Fruit fly (Drosophila melanogaster) whole organism, embryonic: ENCODE results near the gene Iris.

ENCODE experiments used
- Asciz ChIP-seq: fragments of 200-800 bp; sonication (Bioruptor generic); optimal IDR thresholded peaks from 2 replicates; lab custom pipeline; 2017; ENCODE audit warnings: missing biosample characterization, mild to moderate bottlenecking, missing genetic modification characterization, missing genetic modification reagents
- Bgb ChIP-seq: fragments of 200-800 bp; sonication (Bioruptor generic); IDR thresholded peaks from 2 replicates; pipeline ENCODE4 v1.3.6; 2022; ENCODE audit warnings: missing biosample characterization, missing genetic modification characterization; ENCODE audit not compliant: partially characterized antibody
- CG10274 ChIP-seq: fragments of 200-800 bp; sonication (Bioruptor generic); optimal IDR thresholded peaks from 3 replicates; lab custom pipeline; 2017; ENCODE audit warnings: missing biosample characterization, mild to moderate bottlenecking, missing genetic modification characterization
- CG10321 ChIP-seq: fragments of 200-800 bp; sonication (Bioruptor generic); IDR thresholded peaks from 2 replicates; pipeline ENCODE4 v1.3.6; 2022; ENCODE audit warnings: missing biosample characterization, missing genetic modification characterization
- CG10565 ChIP-seq: fragments of 200-800 bp; sonication (Bioruptor generic); optimal IDR thresholded peaks from 3 replicates; lab custom pipeline; 2016; ENCODE audit warnings: missing biosample characterization, mild to moderate bottlenecking, missing genetic modification characterization
- CG11695 ChIP-seq: fragments of 200-800 bp; sonication (Bioruptor generic); IDR thresholded peaks from 3 replicates; pipeline ENCODE4 v1.3.6; 2022; ENCODE audit warnings: missing biosample characterization, missing genetic modification characterization
- CG13123 ChIP-seq: fragments of 200-800 bp; sonication (Bioruptor generic); optimal IDR thresholded peaks from 2 replicates; lab custom pipeline; 2016; ENCODE audit warnings: missing biosample characterization, missing genetic modification characterization
- CG13624 ChIP-seq: fragments of 200-800 bp; sonication (Bioruptor generic); optimal IDR thresholded peaks from 2 replicates; lab custom pipeline; 2016; ENCODE audit warnings: missing biosample characterization, missing genetic modification characterization
- CG15479 ChIP-seq: fragments of 200-800 bp; sonication (Bioruptor generic); optimal IDR thresholded peaks from 3 replicates; lab custom pipeline; 2019; ENCODE audit warnings: missing biosample characterization, mild to moderate bottlenecking, missing genetic modification characterization, moderate library complexity
- CG16813 ChIP-seq: fragments of 200-800 bp; sonication (Bioruptor generic); IDR thresholded peaks from 3 replicates; pipeline ENCODE4 v1.3.6; 2022; ENCODE audit warnings: missing biosample characterization, missing genetic modification characterization; ENCODE audit not compliant: partially characterized antibody
- CG17385 ChIP-seq: fragments of 200-800 bp; sonication (Bioruptor generic); optimal IDR thresholded peaks from 3 replicates; lab custom pipeline; 2018; ENCODE audit warnings: missing biosample characterization, mild to moderate bottlenecking, missing genetic modification characterization
- CG17568 ChIP-seq: fragments of 200-800 bp; sonication (Bioruptor generic); optimal IDR thresholded peaks from 2 replicates; lab custom pipeline; 2018; ENCODE audit warnings: missing biosample characterization, mild to moderate bottlenecking, missing genetic modification characterization, moderate library complexity
- CG18599 ChIP-seq: fragments of 200-800 bp; sonication (Bioruptor generic); optimal IDR thresholded peaks from 3 replicates; lab custom pipeline; 2017; ENCODE audit warnings: missing biosample characterization, missing genetic modification characterization, mild to moderate bottlenecking, moderate library complexity, missing genetic modification reagents
- CG2116 ChIP-seq: fragments of 200-800 bp; sonication (Bioruptor generic); optimal IDR thresholded peaks from 3 replicates; lab custom pipeline; 2018; ENCODE audit warnings: missing biosample characterization, mild to moderate bottlenecking, missing genetic modification characterization
- CG33213 ChIP-seq: fragments of 200-800 bp; sonication (Bioruptor generic); optimal IDR thresholded peaks from 3 replicates; lab custom pipeline; 2016; ENCODE audit warnings: missing biosample characterization, missing genetic modification characterization
- CG3847 ChIP-seq: fragments of 200-800 bp; sonication (Bioruptor generic); IDR thresholded peaks from 2 replicates; pipeline ENCODE4 v1.3.6; 2022; ENCODE audit warnings: missing biosample characterization, missing genetic modification characterization
- CG6683 ChIP-seq: fragments of 200-800 bp; sonication (Bioruptor generic); optimal IDR thresholded peaks from 2 replicates; lab custom pipeline; 2017; ENCODE audit warnings: missing biosample characterization, mild to moderate bottlenecking, missing genetic modification characterization, missing genetic modification reagents
- CG7987 ChIP-seq: fragments of 200-800 bp; sonication (Bioruptor generic); optimal IDR thresholded peaks from 2 replicates; lab custom pipeline; 2018; ENCODE audit warnings: missing biosample characterization, mild to moderate bottlenecking, missing genetic modification characterization, moderate library complexity
- CG9876 ChIP-seq: fragments of 200-800 bp; sonication (Bioruptor generic); optimal IDR thresholded peaks from 2 replicates; lab custom pipeline; 2016; ENCODE audit warnings: missing biosample characterization, missing genetic modification characterization
- CHES-1-like ChIP-seq: fragments of 200-800 bp; sonication (Bioruptor generic); optimal IDR thresholded peaks from 2 replicates; lab custom pipeline; 2016; ENCODE audit warnings: missing biosample characterization, missing genetic modification characterization
- Dek ChIP-seq: fragments of 200-800 bp; sonication (Bioruptor generic); optimal IDR thresholded peaks from 3 replicates; lab custom pipeline; 2019; ENCODE audit warnings: missing biosample characterization, mild to moderate bottlenecking, missing genetic modification characterization, moderate library complexity
- Dp ChIP-seq: fragments of 200-800 bp; sonication (Bioruptor generic); optimal IDR thresholded peaks from 2 replicates; lab custom pipeline; 2018; ENCODE audit warnings: missing biosample characterization, mild to moderate bottlenecking, missing genetic modification characterization, moderate library complexity
- GATAe ChIP-seq: fragments of 200-800 bp; sonication (Bioruptor generic); conservative IDR thresholded peaks from 2 replicates; pipeline ENCODE4 v1.3.6; 2022; ENCODE audit warnings: missing biosample characterization, missing genetic modification characterization
- Gug ChIP-seq: fragments of 200-800 bp; sonication (Bioruptor generic); IDR thresholded peaks from 4 replicates; pipeline ENCODE4 v1.3.6; 2022; ENCODE audit warnings: missing biosample characterization, missing genetic modification characterization
- HLH54F ChIP-seq: fragments of 200-800 bp; sonication (Bioruptor generic); optimal IDR thresholded peaks from 3 replicates; lab custom pipeline; 2016; ENCODE audit warnings: missing biosample characterization, missing genetic modification characterization
- Hey ChIP-seq: fragments of 200-800 bp; sonication (Bioruptor generic); optimal IDR thresholded peaks from 3 replicates; lab custom pipeline; 2018; ENCODE audit warnings: missing biosample characterization, mild to moderate bottlenecking, missing genetic modification characterization
- Side ChIP-seq: fragments of 200-800 bp; sonication (Bioruptor generic); optimal IDR thresholded peaks from 2 replicates; lab custom pipeline; 2016; ENCODE audit warnings: missing biosample characterization, missing genetic modification characterization
- Sry-β ChIP-seq: fragments of 200-800 bp; sonication (Bioruptor generic); optimal IDR thresholded peaks from 2 replicates; lab custom pipeline; 2018; ENCODE audit warnings: missing biosample characterization, mild to moderate bottlenecking, missing genetic modification characterization, moderate library complexity
- Sry-δ ChIP-seq: fragments of 200-800 bp; sonication (Bioruptor generic); optimal IDR thresholded peaks from 2 replicates; lab custom pipeline; 2016; ENCODE audit warnings: missing biosample characterization, missing genetic modification characterization
- TFAM ChIP-seq: fragments of 200-800 bp; sonication (Bioruptor generic); optimal IDR thresholded peaks from 2 replicates; lab custom pipeline; 2017; ENCODE audit warnings: missing biosample characterization, missing genetic modification characterization, inconsistent platforms
- ase ChIP-seq: fragments of 200-800 bp; sonication (Bioruptor generic); IDR thresholded peaks from 3 replicates; pipeline ENCODE4 v1.3.6; 2022; ENCODE audit warnings: missing biosample characterization, missing genetic modification characterization
- ash1 ChIP-seq: fragments of 200-800 bp; sonication (Bioruptor generic); optimal IDR thresholded peaks from 2 replicates; lab custom pipeline; 2018; ENCODE audit warnings: missing biosample characterization, mild to moderate bottlenecking, missing genetic modification characterization
- chif ChIP-seq, 2 experiments: fragments of 200-800 bp; sonication (Bioruptor generic); optimal IDR thresholded peaks; 3 replicates each; lab custom pipeline; 2016; ENCODE audit warnings: missing biosample characterization in 2 of 2, missing genetic modification characterization in 2 of 2
- cwo ChIP-seq: fragments of 200-800 bp; sonication (Bioruptor generic); optimal IDR thresholded peaks from 3 replicates; lab custom pipeline; 2017; ENCODE audit warnings: missing biosample characterization, missing genetic modification characterization, mild to moderate bottlenecking, moderate library complexity, missing genetic modification reagents
- fd96Cb ChIP-seq: fragments of 200-800 bp; sonication (Bioruptor generic); optimal IDR thresholded peaks from 2 replicates; lab custom pipeline; 2018; ENCODE audit warnings: missing biosample characterization, mild to moderate bottlenecking, missing genetic modification characterization, moderate library complexity
- gcm ChIP-seq: fragments of 200-800 bp; sonication (Bioruptor generic); optimal IDR thresholded peaks from 2 replicates; lab custom pipeline; 2019; ENCODE audit warnings: missing biosample characterization, mild to moderate bottlenecking, missing genetic modification characterization, moderate library complexity
- grn ChIP-seq: fragments of 200-800 bp; sonication (Bioruptor generic); optimal IDR thresholded peaks from 3 replicates; lab custom pipeline; 2017; ENCODE audit warnings: missing biosample characterization, missing genetic modification characterization
- hb ChIP-seq: fragments of 200-800 bp; sonication (Bioruptor generic); IDR thresholded peaks from 3 replicates; pipeline ENCODE4 v1.3.6; 2022; ENCODE audit warnings: missing biosample characterization, missing genetic modification characterization; ENCODE audit not compliant: partially characterized antibody
- kni ChIP-seq: fragments of 200-800 bp; sonication (Bioruptor generic); optimal IDR thresholded peaks from 3 replicates; lab custom pipeline; 2017; ENCODE audit warnings: mild to moderate bottlenecking, missing biosample characterization, missing genetic modification reagents, missing genetic modification characterization
- pan ChIP-seq, 4 experiments: fragments of >200 bp in 3 of 4; fragments of 200-800 bp in 1 of 4; sonication (Bioruptor generic) in 1 of 4; optimal IDR thresholded peaks in 3 of 4; IDR thresholded peaks in 1 of 4; 2 replicates each; pipeline versions ENCODE4 v1.3.6 to Lab custom; 2017 to 2022; ENCODE audit warnings: missing biosample characterization in 2 of 4, missing genetic modification characterization in 2 of 4, mixed read lengths in 1 of 4
- pum ChIP-seq: fragments of 200-800 bp; sonication (Bioruptor generic); optimal IDR thresholded peaks from 2 replicates; lab custom pipeline; 2016; ENCODE audit warnings: missing biosample characterization, missing genetic modification characterization
- rib ChIP-seq: fragments of 200-800 bp; sonication (Bioruptor generic); IDR thresholded peaks from 2 replicates; pipeline ENCODE4 v1.3.6; 2022; ENCODE audit warnings: missing biosample characterization, missing genetic modification characterization
- schlank ChIP-seq: fragments of 200-800 bp; sonication (Bioruptor generic); optimal IDR thresholded peaks from 2 replicates; lab custom pipeline; 2018; ENCODE audit warnings: missing biosample characterization, mild to moderate bottlenecking, missing genetic modification characterization
- sd ChIP-seq: fragments of 200-800 bp; sonication (Bioruptor generic); optimal IDR thresholded peaks from 3 replicates; lab custom pipeline; 2018; ENCODE audit warnings: missing biosample characterization, mild to moderate bottlenecking, missing genetic modification characterization, moderate library complexity
- shn ChIP-seq: fragments of 200-800 bp; sonication (Bioruptor generic); optimal IDR thresholded peaks from 3 replicates; lab custom pipeline; 2016; ENCODE audit warnings: missing biosample characterization, missing genetic modification characterization
- sug ChIP-seq: fragments of 200-800 bp; optimal IDR thresholded peaks from 2 replicates; lab custom pipeline; 2019; ENCODE audit warnings: missing biosample characterization, mild to moderate bottlenecking, missing genetic modification characterization, moderate library complexity
- vnd ChIP-seq: fragments of 200-800 bp; sonication (Bioruptor generic); IDR thresholded peaks from 3 replicates; pipeline ENCODE4 v1.3.6; 2022; ENCODE audit warnings: missing biosample characterization, missing genetic modification characterization; ENCODE audit not compliant: partially characterized antibody
- wdn ChIP-seq: fragments of 200-800 bp; sonication (Bioruptor generic); IDR thresholded peaks from 2 replicates; pipeline ENCODE4 v1.3.6; 2022; ENCODE audit warnings: missing biosample characterization, missing genetic modification characterization
- wor ChIP-seq: fragments of 200-800 bp; sonication (Bioruptor generic); IDR thresholded peaks from 2 replicates; pipeline ENCODE4 v1.3.6; 2022; ENCODE audit warnings: missing biosample characterization, missing genetic modification characterization

Gene Iris

DNA sequence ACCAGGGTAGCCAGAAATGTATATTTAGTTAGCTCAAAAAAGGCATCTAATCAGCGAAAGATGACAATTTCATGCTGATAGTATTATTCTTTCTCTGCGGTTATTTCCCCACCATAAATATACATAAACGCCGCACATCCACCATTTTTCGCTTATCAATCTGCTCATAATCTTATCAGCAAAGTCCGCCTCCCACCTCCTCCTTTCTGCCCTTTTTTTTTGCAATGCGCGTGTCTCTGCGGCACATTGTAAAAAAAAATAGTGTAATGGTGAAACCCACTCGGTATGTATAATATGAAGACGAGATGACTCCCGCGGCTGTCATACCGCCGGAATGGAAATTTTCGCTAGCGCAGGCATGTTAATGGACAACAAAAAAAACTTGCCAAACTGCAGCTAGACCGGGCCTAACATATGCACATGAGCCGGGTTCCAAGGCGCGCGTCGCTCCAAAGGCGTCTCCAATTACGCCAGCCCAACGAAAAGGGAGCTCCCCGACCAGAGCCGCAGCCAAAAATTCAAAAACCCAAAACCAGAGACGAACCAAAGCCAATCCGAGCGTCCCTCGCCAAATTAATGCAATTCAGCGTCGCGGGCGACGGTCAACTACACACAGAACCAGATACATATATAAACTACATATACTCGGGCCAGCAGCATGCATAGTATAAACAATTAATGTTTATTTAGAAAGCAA lies 13.5 kb downstream of the Iris start:
- TF ChIP-seq kni (GFP tag; lab: Kevin White, UChicago) (no peak), pum (GFP tag; lab: Kevin White, UChicago) (no peak), pan (optimal IDR thresholded peaks at IDR 0.05; lab: Kevin White, UChicago) (no peak), pan (GFP tag; optimal IDR thresholded peaks at IDR 0.05 in 1 of 2, IDR thresholded peaks at IDR 0.05 in 1 of 2) (no peak), Sry-β (GFP tag; lab: Kevin White, UChicago) (no peak), ase (no peak), CG33213 (no peak), Dp (no peak), chif (GFP tag; optimal IDR thresholded peaks at IDR 0.05; lab: Kevin White, UChicago) (no peak), sug (tag; lab: Kevin White, UChicago) (peak; percentile 11), CG2116 (GFP tag; lab: Kevin White, UChicago) (no peak), CHES-1-like (GFP tag; lab: Kevin White, UChicago) (no peak), fd96Cb (tag; lab: Kevin White, UChicago) (no peak), CG16813 (GFP tag; lab: Robert Waterston, UW) (no peak), CG11695 (no peak), Side (GFP tag; lab: Kevin White, UChicago) (no peak), CG17385 (GFP tag; lab: Kevin White, UChicago) (no peak), CG10321 (no peak), schlank (tag; lab: Kevin White, UChicago) (no peak), CG3847 (GFP tag; lab: Robert Waterston, UW) (no peak), CG6683 (no peak), CG13624 (GFP tag; lab: Kevin White, UChicago) (no peak), TFAM (GFP tag; lab: Kevin White, UChicago) (no peak), CG9876 (GFP tag; lab: Kevin White, UChicago) (no peak), CG15479 (GFP tag; lab: Kevin White, UChicago) (peak; percentile 15), CG17568 (GFP tag; lab: Kevin White, UChicago) (no peak), hb (GFP tag; lab: Robert Waterston, UW) (no peak), CG13123 (no peak), Sry-δ (GFP tag; lab: Kevin White, UChicago) (no peak), Hey (peak; percentile 60), wdn (GFP tag; lab: Robert Waterston, UW) (no peak), Dek (no peak), rib (GFP tag; lab: Robert Waterston, UW) (0 out of 2 replicates have a peak, but pooled peaks have one; percentile 9), HLH54F (no peak), Asciz (GFP tag; lab: Kevin White, UChicago) (no peak), Bgb (GFP tag; lab: Robert Waterston, UW) (no peak), gcm (GFP tag; lab: Kevin White, UChicago) (no peak), vnd (GFP tag; lab: Robert Waterston, UW) (no peak), Gug (GFP tag; lab: Robert Waterston, UW) (no peak), ash1 (no peak), CG18599 (GFP tag; lab: Kevin White, UChicago) (no peak), grn (GFP tag; lab: Kevin White, UChicago) (peak; percentile 42), sd (tag; lab: Kevin White, UChicago) (peak; percentile 9), wor (GFP tag; lab: Robert Waterston, UW) (no peak), CG10565 (GFP tag; lab: Kevin White, UChicago) (no peak), cwo (GFP tag; lab: Kevin White, UChicago) (peak; percentile 32), CG7987 (no peak), GATAe (GFP tag; lab: Robert Waterston, UW) (peak; percentile 95), shn (no peak), CG10274 (GFP tag; lab: Kevin White, UChicago) (no peak)
